Fruit fly (Drosophila melanogaster) whole organism, wandering third instar larva: ENCODE data around the gene bnb.

ENCODE experiments used
- CrebA ChIP-seq: fragments of 200-800 bp; sonication (Bioruptor generic); optimal IDR thresholded peaks from 2 replicates; lab custom pipeline; 2016; ENCODE audit warnings: missing biosample characterization, mild to moderate bottlenecking, missing genetic modification characterization, borderline replicate concordance
- foxo ChIP-seq, 2 experiments: fragments of 200-800 bp; sonication (Bioruptor generic); optimal IDR thresholded peaks; 2 replicates in 1 of 2; 3 replicates in 1 of 2; lab custom pipeline; 2016 to 2017; ENCODE audit warnings: missing biosample characterization in 2 of 2, missing genetic modification characterization in 2 of 2
- psq ChIP-seq: fragments of 200-800 bp; sonication (Bioruptor generic); optimal IDR thresholded peaks from 3 replicates; lab custom pipeline; 2017; ENCODE audit warnings: missing biosample characterization, mild to moderate bottlenecking, missing genetic modification characterization, moderate library complexity

DNA sequence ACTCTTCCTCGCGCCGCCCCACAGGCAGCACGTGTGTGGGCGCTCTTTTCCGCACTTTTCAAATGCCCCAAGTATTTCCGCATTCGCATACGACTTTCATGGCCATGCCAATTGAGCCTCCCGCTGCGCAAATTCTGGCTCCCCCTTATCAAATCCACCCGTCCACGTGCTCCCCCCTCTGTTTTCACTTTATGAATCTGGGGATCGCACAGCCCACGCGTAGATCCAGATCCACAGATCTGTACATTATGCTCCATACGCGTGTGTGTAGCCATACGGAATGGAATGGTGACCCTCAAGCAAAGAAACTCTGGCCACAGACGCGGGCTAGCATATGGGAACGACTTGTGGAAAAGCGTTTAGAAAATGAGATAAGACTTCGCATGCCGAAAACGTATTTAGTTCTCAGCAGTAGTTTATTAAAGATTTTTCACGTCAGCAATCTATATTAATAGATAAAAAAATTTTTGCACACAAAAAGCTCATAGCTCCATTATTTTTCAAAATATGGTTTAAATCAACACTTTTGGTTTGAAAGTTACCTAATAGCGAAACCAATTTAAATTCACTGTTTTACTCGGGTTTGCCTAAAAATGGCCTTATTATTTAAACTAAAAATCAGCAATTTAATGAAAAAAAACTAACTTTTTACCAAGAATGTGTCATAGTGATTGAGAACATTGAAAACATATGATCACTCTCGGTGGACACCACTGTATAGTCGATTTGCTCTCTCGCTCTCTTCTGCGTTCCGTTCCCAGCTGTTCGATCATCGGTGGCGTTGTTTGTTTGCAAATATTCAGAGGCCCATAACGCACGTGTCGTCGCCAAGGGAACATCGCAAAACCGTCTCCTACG lies 7.9 kb downstream of the bnb start:
- peak; percentile 53 for TF ChIP-seq psq
- TF ChIP-seq foxo (GFP tag; optimal IDR thresholded peaks at IDR 0.05; lab: Kevin White, UChicago): peak in 1 of 2 experiments; percentile 29
- no peak for TF ChIP-seq CrebA (GFP tag; lab: Kevin White, UChicago)
